Fruit fly (Drosophila melanogaster) whole organism, prepupa: ENCODE measurements around the gene GNBP1.

ENCODE experiments used
- Blimp-1 ChIP-seq: fragments of 200-800 bp; sonication (Bioruptor generic); optimal IDR thresholded peaks from 3 replicates; lab custom pipeline; 2017; ENCODE audit warnings: missing biosample characterization, missing genetic modification characterization, mild to moderate bottlenecking, moderate library complexity, missing genetic modification reagents
- CG10631 ChIP-seq: fragments of 200-800 bp; sonication (Bioruptor generic); optimal IDR thresholded peaks from 2 replicates; lab custom pipeline; 2016; ENCODE audit warnings: missing biosample characterization, missing genetic modification characterization
- CG10669 ChIP-seq: fragments of 200-800 bp; sonication (Bioruptor generic); optimal IDR thresholded peaks from 3 replicates; lab custom pipeline; 2018; ENCODE audit warnings: missing biosample characterization, mild to moderate bottlenecking, missing genetic modification characterization, moderate library complexity
- CG11294 ChIP-seq: fragments of 200-800 bp; sonication (Bioruptor generic); IDR thresholded peaks from 2 replicates; pipeline ENCODE4 v1.3.6; 2022; ENCODE audit warnings: missing biosample characterization, missing genetic modification characterization
- CG11762 ChIP-seq: fragments of 200-800 bp; sonication (Bioruptor generic); optimal IDR thresholded peaks from 3 replicates; lab custom pipeline; 2016; ENCODE audit warnings: missing biosample characterization, missing genetic modification characterization; ENCODE audit not compliant: insufficient read depth
- CG15336 ChIP-seq: fragments of 200-800 bp; sonication (Bioruptor generic); IDR thresholded peaks from 2 replicates; pipeline ENCODE4 v1.3.6; 2022; ENCODE audit warnings: missing biosample characterization, missing genetic modification characterization
- CG16779 ChIP-seq: fragments of 200-800 bp; sonication (Bioruptor generic); optimal IDR thresholded peaks from 3 replicates; lab custom pipeline; 2017; ENCODE audit warnings: missing biosample characterization, mild to moderate bottlenecking, missing genetic modification characterization
- CG31627 ChIP-seq: fragments of 200-800 bp; sonication (Bioruptor generic); optimal IDR thresholded peaks from 3 replicates; lab custom pipeline; 2016; ENCODE audit warnings: missing biosample characterization, missing genetic modification characterization
- CG32006 ChIP-seq: fragments of 200-800 bp; sonication (Bioruptor generic); optimal IDR thresholded peaks from 3 replicates; lab custom pipeline; 2017; ENCODE audit warnings: missing biosample characterization, mild to moderate bottlenecking, missing genetic modification characterization
- CG34406 ChIP-seq: fragments of 200-800 bp; sonication (Bioruptor generic); optimal IDR thresholded peaks from 3 replicates; lab custom pipeline; 2016; ENCODE audit warnings: missing biosample characterization, missing genetic modification characterization
- CG3919 ChIP-seq: fragments of 200-800 bp; sonication (Bioruptor generic); optimal IDR thresholded peaks from 3 replicates; lab custom pipeline; 2016; ENCODE audit warnings: missing biosample characterization, missing genetic modification characterization
- CG4318 ChIP-seq: fragments of 200-800 bp; sonication (Bioruptor generic); optimal IDR thresholded peaks from 3 replicates; lab custom pipeline; 2017; ENCODE audit warnings: missing biosample characterization, mild to moderate bottlenecking, missing genetic modification characterization
- CG6163 ChIP-seq: fragments of 200-800 bp; sonication (Bioruptor generic); IDR thresholded peaks from 3 replicates; pipeline ENCODE4 v1.3.6; 2022; ENCODE audit warnings: missing biosample characterization, missing genetic modification characterization
- CG6276 ChIP-seq: fragments of 200-800 bp; sonication (Bioruptor generic); optimal IDR thresholded peaks from 2 replicates; lab custom pipeline; 2017; ENCODE audit warnings: missing biosample characterization, mild to moderate bottlenecking, missing genetic modification characterization
- CG6792 ChIP-seq: fragments of 200-800 bp; sonication (Bioruptor generic); optimal IDR thresholded peaks from 3 replicates; lab custom pipeline; 2016; ENCODE audit warnings: missing biosample characterization, missing genetic modification characterization
- CG6854 ChIP-seq: fragments of 200-800 bp; sonication (Bioruptor generic); optimal IDR thresholded peaks from 2 replicates; lab custom pipeline; 2017; ENCODE audit warnings: missing biosample characterization, mild to moderate bottlenecking, missing genetic modification characterization
- CG7368 ChIP-seq: fragments of 200-800 bp; sonication (Bioruptor generic); optimal IDR thresholded peaks from 3 replicates; lab custom pipeline; 2016; ENCODE audit warnings: missing biosample characterization, missing genetic modification characterization
- CG8119 ChIP-seq: fragments of 200-800 bp; sonication (Bioruptor generic); IDR thresholded peaks from 3 replicates; pipeline ENCODE4 v1.3.6; 2022; ENCODE audit warnings: missing biosample characterization, missing genetic modification characterization
- CG8632 ChIP-seq: fragments of 200-800 bp; sonication (Bioruptor generic); optimal IDR thresholded peaks from 3 replicates; lab custom pipeline; 2016; ENCODE audit warnings: missing biosample characterization, missing genetic modification characterization
- CG9139 ChIP-seq: fragments of 200-800 bp; sonication (Bioruptor generic); optimal IDR thresholded peaks from 3 replicates; lab custom pipeline; 2017; ENCODE audit warnings: missing biosample characterization, mild to moderate bottlenecking, missing genetic modification characterization
- Eip75B ChIP-seq: fragments of 200-800 bp; sonication (Bioruptor generic); optimal IDR thresholded peaks from 3 replicates; lab custom pipeline; 2016; ENCODE audit warnings: missing biosample characterization, missing genetic modification characterization
- Eip78C ChIP-seq: fragments of 200-800 bp; sonication (Bioruptor generic); peaks from one replicate; lab custom pipeline; 2016; ENCODE audit warnings: missing biosample characterization, missing genetic modification characterization
- Eip93F ChIP-seq: fragments of 200-800 bp; sonication (Bioruptor generic); optimal IDR thresholded peaks from 2 replicates; lab custom pipeline; 2016; ENCODE audit warnings: missing biosample characterization, mild to moderate bottlenecking, missing genetic modification characterization
- Ets96B ChIP-seq: fragments of 200-800 bp; optimal IDR thresholded peaks from 2 replicates; lab custom pipeline; 2019; ENCODE audit warnings: missing biosample characterization, mild to moderate bottlenecking, missing genetic modification characterization, moderate library complexity
- Gug ChIP-seq: fragments of 200-800 bp; sonication (Bioruptor generic); IDR thresholded peaks from 2 replicates; pipeline ENCODE4 v1.3.6; 2022; ENCODE audit warnings: missing biosample characterization, missing genetic modification characterization
- Hr38 ChIP-seq: sonication (Bioruptor generic); optimal IDR thresholded peaks from 2 replicates; lab custom pipeline; 2016; ENCODE audit warnings: missing biosample characterization, missing genetic modification characterization
- Hr39 ChIP-seq: fragments of 200-800 bp; sonication (Bioruptor generic); optimal IDR thresholded peaks from 2 replicates; lab custom pipeline; 2016; ENCODE audit warnings: missing biosample characterization, missing genetic modification characterization
- Hr4 ChIP-seq: fragments of 200-800 bp; sonication (Bioruptor generic); optimal IDR thresholded peaks from 3 replicates; lab custom pipeline; 2016; ENCODE audit warnings: missing biosample characterization, missing genetic modification characterization
- Lpt ChIP-seq: fragments of 200-800 bp; sonication (Bioruptor generic); optimal IDR thresholded peaks from 3 replicates; lab custom pipeline; 2016; ENCODE audit warnings: missing biosample characterization, missing genetic modification characterization
- Met ChIP-seq: fragments of 200-800 bp; sonication (Bioruptor generic); optimal IDR thresholded peaks from 3 replicates; lab custom pipeline; 2016; ENCODE audit warnings: missing biosample characterization, missing genetic modification characterization
- OdsH ChIP-seq: fragments of 200-800 bp; sonication (Bioruptor generic); optimal IDR thresholded peaks from 3 replicates; lab custom pipeline; 2016; ENCODE audit warnings: missing biosample characterization, missing genetic modification characterization
- Sox102F ChIP-seq: fragments of 200-800 bp; sonication (Bioruptor generic); optimal IDR thresholded peaks from 2 replicates; lab custom pipeline; 2016; ENCODE audit warnings: missing biosample characterization, mild to moderate bottlenecking, missing genetic modification characterization
- Sox14 ChIP-seq: fragments of 200-800 bp; sonication (Bioruptor generic); optimal IDR thresholded peaks from 3 replicates; lab custom pipeline; 2016; ENCODE audit warnings: missing biosample characterization, missing genetic modification characterization
- Sox15 ChIP-seq: fragments of 200-800 bp; sonication (Bioruptor generic); optimal IDR thresholded peaks from 3 replicates; lab custom pipeline; 2016; ENCODE audit warnings: missing biosample characterization, missing genetic modification characterization
- achi ChIP-seq: fragments of 200-800 bp; sonication (Bioruptor generic); optimal IDR thresholded peaks from 3 replicates; lab custom pipeline; 2016; ENCODE audit warnings: missing biosample characterization, missing genetic modification characterization
- acj6 ChIP-seq: fragments of 200-800 bp; sonication (Bioruptor generic); optimal IDR thresholded peaks from 3 replicates; lab custom pipeline; 2016; ENCODE audit warnings: missing biosample characterization, missing genetic modification characterization
- cyc ChIP-seq: fragments of 200-800 bp; sonication (Bioruptor generic); optimal IDR thresholded peaks from 3 replicates; lab custom pipeline; 2016; ENCODE audit warnings: missing biosample characterization, missing genetic modification characterization
- dac ChIP-seq: fragments of 200-800 bp; sonication (Bioruptor generic); optimal IDR thresholded peaks from 2 replicates; lab custom pipeline; 2017; ENCODE audit warnings: missing biosample characterization, mild to moderate bottlenecking, missing genetic modification characterization
- dsx ChIP-seq: fragments of 200-800 bp; optimal IDR thresholded peaks from 3 replicates; lab custom pipeline; 2019; ENCODE audit warnings: missing biosample characterization, mild to moderate bottlenecking, missing genetic modification characterization, moderate library complexity; ENCODE audit not compliant: poor library complexity, severe bottlenecking
- eg ChIP-seq: fragments of 200-800 bp; sonication (Bioruptor generic); IDR thresholded peaks from 3 replicates; pipeline ENCODE4 v1.3.6; 2022; ENCODE audit warnings: missing biosample characterization, missing genetic modification characterization
- esn ChIP-seq: fragments of 200-800 bp; sonication (Bioruptor generic); optimal IDR thresholded peaks from 2 replicates; lab custom pipeline; 2016; ENCODE audit warnings: missing biosample characterization, mild to moderate bottlenecking, missing genetic modification characterization, moderate library complexity
- fd85E ChIP-seq: fragments of 200-800 bp; sonication (Bioruptor generic); optimal IDR thresholded peaks from 3 replicates; lab custom pipeline; 2016; ENCODE audit warnings: missing biosample characterization, missing genetic modification characterization
- fkh ChIP-seq: fragments of 200-800 bp; sonication (Bioruptor generic); optimal IDR thresholded peaks from 3 replicates; lab custom pipeline; 2017; ENCODE audit warnings: missing biosample characterization, mild to moderate bottlenecking, missing genetic modification characterization, moderate library complexity
- lz ChIP-seq: fragments of 200-800 bp; sonication (Bioruptor generic); optimal IDR thresholded peaks from 3 replicates; lab custom pipeline; 2016; ENCODE audit warnings: missing biosample characterization, missing genetic modification characterization
- pdm3 ChIP-seq: fragments of 200-800 bp; sonication (Bioruptor generic); optimal IDR thresholded peaks from 3 replicates; lab custom pipeline; 2016; ENCODE audit warnings: missing biosample characterization, missing genetic modification characterization
- spab ChIP-seq: fragments of 200-800 bp; sonication (Bioruptor generic); optimal IDR thresholded peaks from 2 replicates; lab custom pipeline; 2017; ENCODE audit warnings: missing biosample characterization, mild to moderate bottlenecking, missing genetic modification characterization, missing genetic modification reagents
- svp ChIP-seq: fragments of 200-800 bp; sonication (Bioruptor generic); peaks from one replicate; lab custom pipeline; 2016; ENCODE audit warnings: missing biosample characterization, missing genetic modification characterization
- topi ChIP-seq: fragments of 200-800 bp; sonication (Bioruptor generic); optimal IDR thresholded peaks from 3 replicates; lab custom pipeline; 2016; ENCODE audit warnings: missing biosample characterization, missing genetic modification characterization
- vri ChIP-seq: fragments of 200-800 bp; sonication (Bioruptor generic); optimal IDR thresholded peaks from 3 replicates; lab custom pipeline; 2016; ENCODE audit warnings: missing biosample characterization, mild to moderate bottlenecking, missing genetic modification characterization

The GNBP1 gene

dm6 chr3L:18653737-18654136 lies 21.9 kb upstream of the GNBP1 start:
- TF ChIP-seq fkh (GFP tag; lab: Kevin White, UChicago): peak; percentile 10
- TF ChIP-seq CG31627 (GFP tag; lab: Kevin White, UChicago): no peak
- no peak for TF ChIP-seq Hr38 (GFP tag; lab: Kevin White, UChicago)
- no peak for TF ChIP-seq CG4318 (GFP tag; lab: Kevin White, UChicago)
- no peak for TF ChIP-seq cyc (GFP tag; lab: Kevin White, UChicago)
- TF ChIP-seq Eip78C (GFP tag; lab: Kevin White, UChicago): peak; percentile 30

dm6 chr3L:18665594-18665993 lies 10.0 kb upstream of the GNBP1 start:
- TF ChIP-seq CG3919 (GFP tag; lab: Kevin White, UChicago) (peak; percentile 35), CG16779 (tag; lab: Kevin White, UChicago) (no peak)

dm6 chr3L:18667115-18667514 lies 8.5 kb upstream of the GNBP1 start, which contains the start of gene CG42495:
CG42495 (plus strand) TSS chr3L:18667361.
- TF ChIP-seq CG11762 (GFP tag; lab: Kevin White, UChicago) (no peak), CG6792 (no peak), CG10669 (GFP tag; lab: Kevin White, UChicago) (no peak), CG32006 (GFP tag; lab: Kevin White, UChicago) (no peak), Sox14 (peak; percentile 45), cyc (GFP tag; lab: Kevin White, UChicago) (peak; percentile 2), Met (GFP tag; lab: Kevin White, UChicago) (no peak), Eip78C (GFP tag; lab: Kevin White, UChicago) (peak; percentile 45), Ets96B (tag; lab: Kevin White, UChicago) (no peak), lz (GFP tag; lab: Kevin White, UChicago) (no peak), CG11294 (GFP tag; lab: Robert Waterston, UW) (no peak), CG7368 (GFP tag; lab: Kevin White, UChicago) (no peak), Blimp-1 (GFP tag; lab: Kevin White, UChicago) (no peak), CG34406 (GFP tag; lab: Kevin White, UChicago) (no peak), acj6 (GFP tag; lab: Kevin White, UChicago) (no peak), CG6276 (GFP tag; lab: Kevin White, UChicago) (no peak), achi (GFP tag; lab: Kevin White, UChicago) (peak; percentile 11), CG4318 (GFP tag; lab: Kevin White, UChicago) (no peak), CG31627 (GFP tag; lab: Kevin White, UChicago) (no peak), vri (no peak), Eip93F (no peak), CG8632 (GFP tag; lab: Kevin White, UChicago) (no peak), spab (GFP tag; lab: Kevin White, UChicago) (no peak), fkh (GFP tag; lab: Kevin White, UChicago) (peak; percentile 87), CG16779 (tag; lab: Kevin White, UChicago) (no peak), Eip75B (GFP tag; lab: Kevin White, UChicago) (no peak), Gug (GFP tag; lab: Robert Waterston, UW) (no peak), CG8119 (GFP tag; lab: Robert Waterston, UW) (no peak), svp (GFP tag; lab: Kevin White, UChicago) (peak; percentile 79), eg (no peak), CG6163 (GFP tag; lab: Robert Waterston, UW) (no peak), CG15336 (GFP tag; lab: Robert Waterston, UW) (no peak), Hr4 (GFP tag; lab: Kevin White, UChicago) (no peak), fd85E (no peak), OdsH (GFP tag; lab: Kevin White, UChicago) (no peak), Sox15 (no peak), Lpt (GFP tag; lab: Kevin White, UChicago) (no peak), CG10631 (GFP tag; lab: Kevin White, UChicago) (no peak), topi (no peak), dac (GFP tag; lab: Kevin White, UChicago) (no peak), dsx (no peak), Hr39 (GFP tag; lab: Kevin White, UChicago) (no peak), Sox102F (GFP tag; lab: Kevin White, UChicago) (no peak), pdm3 (GFP tag; lab: Kevin White, UChicago) (no peak), esn (peak; percentile 7), CG9139 (GFP tag; lab: Kevin White, UChicago) (no peak), CG6854 (GFP tag; lab: Kevin White, UChicago) (no peak)
